Fruit fly (Drosophila melanogaster) whole organism, pupa: ENCODE measurements around the gene CG15152.

Experiments
- EcR ChIP-seq: fragments of 200-800 bp; sonication (Bioruptor generic); optimal IDR thresholded peaks from 3 replicates; lab custom pipeline; 2019; ENCODE audit warnings: missing biosample characterization, missing genetic modification characterization, mild to moderate bottlenecking, moderate library complexity, missing genetic modification reagents
- Ets98B ChIP-seq: fragments of 200-800 bp; sonication (Bioruptor generic); IDR thresholded peaks from 2 replicates; pipeline ENCODE4 v1.3.6; 2022; ENCODE audit warnings: missing biosample characterization, missing genetic modification characterization
- Pif1A ChIP-seq: fragments of 200-800 bp; sonication (Bioruptor generic); optimal IDR thresholded peaks from 3 replicates; lab custom pipeline; 2016; ENCODE audit warnings: missing biosample characterization, missing genetic modification characterization
- Pif1B ChIP-seq: fragments of 200-800 bp; sonication (Bioruptor generic); optimal IDR thresholded peaks from 3 replicates; lab custom pipeline; 2016; ENCODE audit warnings: missing biosample characterization, missing genetic modification characterization

- TF ChIP-seq Pif1A (GFP tag; lab: Kevin White, UChicago), result peak; percentile 98
- TF ChIP-seq Pif1B (GFP tag; lab: Kevin White, UChicago), result peak; percentile 97
- TF ChIP-seq EcR (GFP tag; lab: Kevin White, UChicago), result peak; percentile 75
- TF ChIP-seq Ets98B (GFP tag; lab: Robert Waterston, UW), result peak; percentile 97
These were observed 7.3 kb downstream of the CG15152 start for dm6 chr2L:18121367-18122230.
